Fruit fly (Drosophila melanogaster): Measurements from ENCODE around the gene inaF-D.

Gene inaF-D

DNA sequence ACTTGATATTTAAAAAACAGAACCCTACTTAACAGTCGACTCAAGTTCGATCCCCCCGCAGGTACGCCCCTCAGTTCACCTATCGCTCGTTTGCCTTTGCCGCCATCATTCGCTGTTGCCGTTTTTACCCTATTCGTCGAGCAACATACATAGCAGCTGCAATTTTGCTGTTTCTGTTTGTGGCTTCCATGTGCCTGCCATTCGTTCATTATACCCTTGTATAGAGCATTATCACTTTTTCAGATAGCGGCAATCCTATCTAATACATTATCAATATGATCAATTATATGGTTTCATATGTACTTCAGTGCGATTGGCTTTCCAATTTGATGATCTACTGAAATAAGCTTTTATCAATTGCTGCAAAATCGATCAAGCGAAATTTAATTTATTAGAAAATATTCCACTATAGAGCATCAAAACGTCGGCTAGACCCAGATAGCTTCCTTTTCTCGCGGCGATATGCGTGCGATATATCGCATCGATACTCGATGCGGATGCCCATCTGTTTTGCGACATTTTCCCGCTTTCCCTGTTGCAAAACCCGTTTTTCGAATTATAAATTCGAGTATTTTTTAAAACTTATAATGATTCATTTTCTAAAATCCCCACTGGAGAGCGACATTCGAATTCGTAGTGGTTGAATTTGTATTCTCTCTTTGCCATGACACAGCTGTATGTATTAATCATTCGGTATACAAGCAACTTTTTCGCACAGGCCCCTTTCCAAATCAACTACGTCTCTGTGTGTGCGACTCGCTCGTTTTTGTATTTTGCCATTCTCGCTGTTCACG, 12.8 kb downstream of the inaF-D start (continued):
- peak; percentile 71 for TF ChIP-seq ssp (GFP tag; IDR thresholded peaks at IDR 0.05)
- TF ChIP-seq ash1 (GFP tag; optimal IDR thresholded peaks at IDR 0.05): no peak
- peak; percentile 61 for TF ChIP-seq sima (GFP tag; optimal IDR thresholded peaks at IDR 0.05)
- 0 out of 2 replicates have a peak, but pooled peaks have one; percentile 49 for TF ChIP-seq sim (GFP tag; IDR thresholded peaks at IDR 0.05)
- TF ChIP-seq CG10431 (GFP tag; optimal IDR thresholded peaks at IDR 0.05): peak; percentile 33
- peak; percentile 67 for TF ChIP-seq en (GFP tag; optimal IDR thresholded peaks at IDR 0.05)
- peak; percentile 76 for TF ChIP-seq tgo (GFP tag; IDR thresholded peaks at IDR 0.05)
- peak; percentile 85 for TF ChIP-seq CG14710 (tag; optimal IDR thresholded peaks at IDR 0.05)
- TF ChIP-seq CG3281 (GFP tag; optimal IDR thresholded peaks at IDR 0.05): peak; percentile 93
- peak; percentile 84 for TF ChIP-seq BtbVII (GFP tag; optimal IDR thresholded peaks at IDR 0.05)
- TF ChIP-seq HLH3B (GFP tag; IDR thresholded peaks at IDR 0.05): peak; percentile 80
- TF ChIP-seq nerfin-1 (tag; optimal IDR thresholded peaks at IDR 0.05): peak; percentile 81
- peak; percentile 86 for TF ChIP-seq al (GFP tag; IDR thresholded peaks at IDR 0.05)
- TF ChIP-seq CG10565 (GFP tag; optimal IDR thresholded peaks at IDR 0.05): peak; percentile 64
- TF ChIP-seq fd3F (GFP tag; optimal IDR thresholded peaks at IDR 0.05): peak; percentile 75
- TF ChIP-seq unpg (GFP tag; optimal IDR thresholded peaks at IDR 0.05): peak; percentile 87
- TF ChIP-seq CrebB (tag; optimal IDR thresholded peaks at IDR 0.05): peak; percentile 76
- TF ChIP-seq CG11560 (tag; IDR thresholded peaks at IDR 0.05): peak; percentile 75
- peak; percentile 75 for TF ChIP-seq Vsx1 (GFP tag; optimal IDR thresholded peaks at IDR 0.05)
- TF ChIP-seq run (tag; optimal IDR thresholded peaks at IDR 0.05): peak; percentile 85
- peak; percentile 79 for TF ChIP-seq CG8944 (GFP tag; optimal IDR thresholded peaks at IDR 0.05)
- no peak for TF ChIP-seq cad (GFP tag; optimal IDR thresholded peaks at IDR 0.05)
- no peak for TF ChIP-seq Sry-β (GFP tag; optimal IDR thresholded peaks at IDR 0.05)
- TF ChIP-seq dati (GFP tag; IDR thresholded peaks at IDR 0.05): peak; percentile 53; the same call in 1 of the 2 replicates
- TF ChIP-seq CG14667 (GFP tag; IDR thresholded peaks at IDR 0.05): peak; percentile 58
- TF ChIP-seq bbx (GFP tag; IDR thresholded peaks at IDR 0.05; ENCODE audit: partially characterized antibody): peak; percentile 78
- TF ChIP-seq CG18262 (tag; optimal IDR thresholded peaks at IDR 0.05): peak; percentile 93
- peak; percentile 68; the same call in 1 of the 2 replicates for TF ChIP-seq sna (GFP tag; IDR thresholded peaks at IDR 0.05; ENCODE audit: partially characterized antibody)
- TF ChIP-seq dm (GFP tag; optimal IDR thresholded peaks at IDR 0.05): peak; percentile 76
- peak; percentile 63; the same call in 2 of the 3 replicates for TF ChIP-seq ase (GFP tag; IDR thresholded peaks at IDR 0.05)
- no peak for TF ChIP-seq Kr (GFP tag; optimal IDR thresholded peaks at IDR 0.05)
- TF ChIP-seq pnt (GFP tag; optimal IDR thresholded peaks at IDR 0.05): peak; percentile 85
- peak; percentile 69 for TF ChIP-seq CG2129 (GFP tag; IDR thresholded peaks at IDR 0.05; ENCODE audit: partially characterized antibody)
- peak; percentile 73 for TF ChIP-seq pros (GFP tag; optimal IDR thresholded peaks at IDR 0.05)
- peak; percentile 19 for TF ChIP-seq MESR4 (GFP tag; optimal IDR thresholded peaks at IDR 0.05)
- TF ChIP-seq CG18599 (GFP tag; optimal IDR thresholded peaks at IDR 0.05): peak; percentile 89
- peak; percentile 92 for TF ChIP-seq grau (tag; optimal IDR thresholded peaks at IDR 0.05)
- TF ChIP-seq Eip74EF (GFP tag; optimal IDR thresholded peaks at IDR 0.05): peak in 1 of 2 experiments; percentile 81
- peak; percentile 85 for TF ChIP-seq slp2 (GFP tag; optimal IDR thresholded peaks at IDR 0.05)
- TF ChIP-seq gt (GFP tag; IDR thresholded peaks at IDR 0.05): no peak
- TF ChIP-seq CG17359 (tag; optimal IDR thresholded peaks at IDR 0.05): peak; percentile 89
- TF ChIP-seq CG14965 (GFP tag; optimal IDR thresholded peaks at IDR 0.05; ENCODE audit: borderline replicate concordance): peak; percentile 4
- peak; percentile 77 for TF ChIP-seq CG3407 (GFP tag; optimal IDR thresholded peaks at IDR 0.05)
- peak in 1 of 2 experiments; percentile 7 for TF ChIP-seq Trl (optimal IDR thresholded peaks at IDR 0.05)
- peak; percentile 66 for TF ChIP-seq Trl (GFP tag; optimal IDR thresholded peaks at IDR 0.05)
- TF ChIP-seq Doc2 (GFP tag; IDR thresholded peaks at IDR 0.05): peak; percentile 53
- TF ChIP-seq CG13894 (tag; optimal IDR thresholded peaks at IDR 0.05): peak; percentile 58
- TF ChIP-seq CG9727 (GFP tag; optimal IDR thresholded peaks at IDR 0.05): peak; percentile 91

All from whole organism, embryonic.